Fruit fly (Drosophila melanogaster): ENCODE data around the gene CG34428.
A peak's percentile ranks its signal among the peaks of the same experiment; 100 is the strongest.

CG34428 gene

DNA sequence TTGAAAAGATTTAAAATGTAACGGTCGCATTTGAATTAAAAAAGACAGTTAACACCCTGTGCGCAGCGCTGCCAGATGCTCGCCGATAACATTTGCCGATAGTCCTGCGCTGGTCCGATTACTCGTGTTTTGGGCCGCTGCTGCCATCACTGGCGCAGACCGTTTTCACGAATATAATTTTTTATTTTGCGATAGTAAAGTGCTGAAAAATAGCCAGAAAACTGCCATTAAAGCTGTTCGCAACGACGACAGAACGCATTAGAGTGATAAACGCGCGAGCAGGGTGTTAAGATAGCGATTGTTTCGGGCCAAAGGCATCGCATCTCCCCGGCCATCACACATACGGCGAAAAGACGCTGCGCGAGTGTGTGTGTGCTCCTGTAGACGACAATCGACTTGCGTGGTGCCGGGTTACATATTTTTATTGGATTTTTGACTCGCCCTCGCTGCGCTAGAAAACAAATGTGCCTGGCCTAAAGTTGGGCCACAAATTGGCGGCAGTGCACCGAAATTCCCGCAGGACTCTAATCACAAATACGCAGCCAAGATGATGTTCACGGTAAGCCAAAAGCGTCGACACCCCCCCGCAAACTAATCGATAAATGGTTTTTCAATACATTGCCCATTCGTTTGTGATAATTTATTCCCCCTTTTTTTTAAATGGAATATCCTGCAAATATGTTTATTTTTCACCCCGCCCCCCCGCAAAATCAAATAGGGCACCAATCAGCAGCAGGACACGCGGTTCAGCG lies 24.7 kb upstream of the CG34428 start, which contains the start of gene Srrm1 (continued):
- TF ChIP-seq D19B (GFP tag; optimal IDR thresholded peaks at IDR 0.05) (no peak), CG8290 (GFP tag; optimal IDR thresholded peaks at IDR 0.05) (no peak), CG8290 (tag; optimal IDR thresholded peaks at IDR 0.05) (peak; percentile 8 to 44), croc (GFP tag; conservative IDR thresholded peaks at IDR 0.05) (no peak), gcm2 (GFP tag; optimal IDR thresholded peaks at IDR 0.05) (peak; percentile 25), Dip2 (GFP tag; IDR thresholded peaks at IDR 0.05) (no peak), Dp (GFP tag; optimal IDR thresholded peaks at IDR 0.05) (peak; percentile 78), trh (GFP tag; optimal IDR thresholded peaks at IDR 0.05) (no peak), zfh1 (GFP tag; IDR thresholded peaks at IDR 0.05) (peak; percentile 71), CG4854 (GFP tag; optimal IDR thresholded peaks at IDR 0.05) (peak; percentile 10), Sin3A (optimal IDR thresholded peaks at IDR 0.05) (peak; percentile 78), CG18619 (GFP tag; optimal IDR thresholded peaks at IDR 0.05) (no peak), Bdp1 (GFP tag; optimal IDR thresholded peaks at IDR 0.05) (peak; percentile 39), CG12769 (tag; optimal IDR thresholded peaks at IDR 0.05) (peak; percentile 27), Nf-YC (tag; optimal IDR thresholded peaks at IDR 0.05) (peak; percentile 25), CG15696 (tag; optimal IDR thresholded peaks at IDR 0.05) (no peak), cg (GFP tag; optimal IDR thresholded peaks at IDR 0.05) (peak; percentile 90), CG11504 (tag; optimal IDR thresholded peaks at IDR 0.05) (peak; percentile 20), tgo (GFP tag; IDR thresholded peaks at IDR 0.05) (no peak), CG17186 (GFP tag; optimal IDR thresholded peaks at IDR 0.05) (peak; percentile 85), CG5245 (GFP tag; optimal IDR thresholded peaks at IDR 0.05) (peak; percentile 4), Hmx (GFP tag; optimal IDR thresholded peaks at IDR 0.05) (no peak), Vsx1 (GFP tag; optimal IDR thresholded peaks at IDR 0.05) (no peak), sr (GFP tag; IDR thresholded peaks at IDR 0.05) (no peak), Usf (GFP tag; optimal IDR thresholded peaks at IDR 0.05) (no peak), shn (GFP tag; optimal IDR thresholded peaks at IDR 0.05) (peak; percentile 45), BEAF-32 (GFP tag; optimal IDR thresholded peaks at IDR 0.05) (peak; percentile 97), MESR4 (GFP tag; optimal IDR thresholded peaks at IDR 0.05) (peak; percentile 88), onecut (GFP tag; IDR thresholded peaks at IDR 0.05) (peak; percentile 94), E2f1 (GFP tag; IDR thresholded peaks at IDR 0.05) (no peak), CG3163 (GFP tag; optimal IDR thresholded peaks at IDR 0.05) (peak; percentile 38), bcd (GFP tag; optimal IDR thresholded peaks at IDR 0.05) (no peak), CG2712 (tag; optimal IDR thresholded peaks at IDR 0.05) (peak; percentile 28), CG17912 (GFP tag; optimal IDR thresholded peaks at IDR 0.05) (no peak), oc (tag; optimal IDR thresholded peaks at IDR 0.05) (peak; percentile 53), Dek (tag; optimal IDR thresholded peaks at IDR 0.05) (peak; percentile 19), CG14710 (tag; optimal IDR thresholded peaks at IDR 0.05) (peak; percentile 65), Side (GFP tag; optimal IDR thresholded peaks at IDR 0.05) (peak; percentile 41)

DNA sequence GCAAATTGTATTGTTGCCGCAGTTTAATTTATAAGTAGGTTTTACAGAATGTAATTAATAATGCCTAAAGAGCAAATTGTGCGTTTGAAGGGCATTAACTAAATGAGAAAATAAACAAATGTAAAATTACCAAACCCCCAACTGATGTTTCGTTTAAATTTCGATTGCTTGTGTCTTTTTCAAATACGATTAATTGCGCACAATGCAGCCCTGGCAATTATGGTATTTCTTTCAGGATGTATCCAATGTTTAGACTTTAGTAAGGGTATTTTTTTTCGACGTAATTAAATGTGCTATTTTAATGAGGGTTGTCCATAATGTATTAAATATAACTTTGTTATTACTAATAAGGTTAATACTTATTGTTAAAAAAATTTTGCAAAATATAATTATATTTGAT lies 20.7 kb upstream of the CG34428 start:
- peak; percentile 91 for TF ChIP-seq Dp (GFP tag; optimal IDR thresholded peaks at IDR 0.05)
- TF ChIP-seq nerfin-1 (tag; optimal IDR thresholded peaks at IDR 0.05): peak; percentile 27
- TF ChIP-seq pita (GFP tag; optimal IDR thresholded peaks at IDR 0.05): no peak
- TF ChIP-seq CG2712 (tag; optimal IDR thresholded peaks at IDR 0.05): peak; percentile 9
- TF ChIP-seq NC2α (GFP tag; optimal IDR thresholded peaks at IDR 0.05): no peak
- peak; percentile 36 for TF ChIP-seq CG17802 (tag; optimal IDR thresholded peaks at IDR 0.05)
- peak; percentile 30 for TF ChIP-seq gfzf (GFP tag; optimal IDR thresholded peaks at IDR 0.05)
- no peak for TF ChIP-seq row (GFP tag; IDR thresholded peaks at IDR 0.05)
- TF ChIP-seq BEAF-32 (GFP tag; optimal IDR thresholded peaks at IDR 0.05): peak; percentile 8
- TF ChIP-seq gem (tag; optimal IDR thresholded peaks at IDR 0.05): peak; percentile 12
- TF ChIP-seq CG14050 (GFP tag; IDR thresholded peaks at IDR 0.05): no peak
- TF ChIP-seq tap (tag; optimal IDR thresholded peaks at IDR 0.05): no peak
- TF ChIP-seq bbx (GFP tag; IDR thresholded peaks at IDR 0.05; ENCODE audit: partially characterized antibody): peak; percentile 18; the same call in 1 of the 2 replicates
- no peak for TF ChIP-seq CG12942 (GFP tag; optimal IDR thresholded peaks at IDR 0.05)
- TF ChIP-seq Dll (GFP tag; IDR thresholded peaks at IDR 0.05; ENCODE audit: partially characterized antibody): 0 out of 4 replicates have a peak, but pooled peaks have one; percentile 11
- TF ChIP-seq sc (optimal IDR thresholded peaks at IDR 0.05): no peak
- TF ChIP-seq sc (GFP tag; optimal IDR thresholded peaks at IDR 0.05): no peak

Measured in whole organism, embryonic.